Fruit fly (Drosophila melanogaster): ENCODE results near the gene CG14260.

Gene CG14260

dm6 chr3R:27292159-27292880 is 27.1 kb downstream of the CG14260 start, which contains the start of gene CG3348 (continued):
- TF ChIP-seq p53 (GFP tag; optimal IDR thresholded peaks at IDR 0.05) (no peak), sim (GFP tag; IDR thresholded peaks at IDR 0.05) (no peak), mam (GFP tag; optimal IDR thresholded peaks at IDR 0.05) (peak; percentile 79), CHES-1-like (GFP tag; optimal IDR thresholded peaks at IDR 0.05) (peak; percentile 63), zen (tag; optimal IDR thresholded peaks at IDR 0.05) (peak; percentile 74), CG8924 (tag; optimal IDR thresholded peaks at IDR 0.05) (peak; percentile 62), B-H1 (GFP tag; IDR thresholded peaks at IDR 0.05) (no peak), Dfd (GFP tag; optimal IDR thresholded peaks at IDR 0.05) (no peak), Sin3A (optimal IDR thresholded peaks at IDR 0.05) (no peak), kay (GFP tag; optimal IDR thresholded peaks at IDR 0.05) (no peak), Rfx (GFP tag; IDR thresholded peaks at IDR 0.05) (peak; percentile 87), Meics (GFP tag; optimal IDR thresholded peaks at IDR 0.05) (peak; percentile 86), Fer2 (tag; optimal IDR thresholded peaks at IDR 0.05) (peak; percentile 65), Gsc (GFP tag; IDR thresholded peaks at IDR 0.05) (no peak), tna (GFP tag; IDR thresholded peaks at IDR 0.05; ENCODE audit: partially characterized antibody) (no peak), Opbp (GFP tag; IDR thresholded peaks at IDR 0.05; ENCODE audit: partially characterized antibody) (no peak), CG7357 (GFP tag; IDR thresholded peaks at IDR 0.05) (0 out of 3 replicates have a peak, but pooled peaks have one; percentile 46), en (GFP tag; optimal IDR thresholded peaks at IDR 0.05) (no peak), CG11085 (GFP tag; IDR thresholded peaks at IDR 0.05) (peak; percentile 66), Hr78 (GFP tag; optimal IDR thresholded peaks at IDR 0.05) (peak in 1 of 2 experiments; percentile 12), CG12236 (GFP tag; optimal IDR thresholded peaks at IDR 0.05) (no peak), Ssrp (tag; optimal IDR thresholded peaks at IDR 0.05) (peak; percentile 47), NFAT (GFP tag; IDR thresholded peaks at IDR 0.05) (peak; percentile 69), lilli (GFP tag; optimal IDR thresholded peaks at IDR 0.05) (peak; percentile 78), stc (GFP tag; IDR thresholded peaks at IDR 0.05) (0 out of 2 replicates have a peak, but pooled peaks have one; percentile 30), org-1 (GFP tag; optimal IDR thresholded peaks at IDR 0.05) (peak; percentile 36), HmgZ (tag; optimal IDR thresholded peaks at IDR 0.05) (peak; percentile 75), Sox100B (GFP tag; optimal IDR thresholded peaks at IDR 0.05) (no peak), Doc3 (GFP tag; IDR thresholded peaks at IDR 0.05; ENCODE audit: partially characterized antibody) (no peak), fd96Cb (tag; optimal IDR thresholded peaks at IDR 0.05) (peak; percentile 41), CG13624 (GFP tag; optimal IDR thresholded peaks at IDR 0.05) (peak; percentile 82), slbo (GFP tag; IDR thresholded peaks at IDR 0.05) (peak; percentile 92), ap (GFP tag; IDR thresholded peaks at IDR 0.05) (no peak), CG12071 (GFP tag; optimal IDR thresholded peaks at IDR 0.05) (peak; percentile 62), cas (GFP tag; IDR thresholded peaks at IDR 0.05) (0 out of 2 replicates have a peak, but pooled peaks have one; percentile 49), ranshi (GFP tag; IDR thresholded peaks at IDR 0.05) (peak; percentile 79), dan (GFP tag; IDR thresholded peaks at IDR 0.05) (no peak), CG10959 (GFP tag; IDR thresholded peaks at IDR 0.05) (no peak), CG10267 (tag; optimal IDR thresholded peaks at IDR 0.05) (peak; percentile 53), ara (GFP tag; IDR thresholded peaks at IDR 0.05) (peak; percentile 45; the same call in 1 of the 2 replicates), wek (GFP tag; optimal IDR thresholded peaks at IDR 0.05) (no peak), croc (GFP tag; conservative IDR thresholded peaks at IDR 0.05) (peak; percentile 39; the same call in 2 of the 3 replicates), Max (GFP tag; optimal IDR thresholded peaks at IDR 0.05) (peak; percentile 40), CG16813 (GFP tag; IDR thresholded peaks at IDR 0.05; ENCODE audit: partially characterized antibody) (no peak), CG17612 (GFP tag; IDR thresholded peaks at IDR 0.05) (peak; percentile 63; the same call in 1 of the 2 replicates), CG18599 (GFP tag; optimal IDR thresholded peaks at IDR 0.05) (peak; percentile 95), seq (GFP tag; IDR thresholded peaks at IDR 0.05) (peak; percentile 68), CG11723 (GFP tag; optimal IDR thresholded peaks at IDR 0.05) (peak; percentile 35), tll (GFP tag; optimal IDR thresholded peaks at IDR 0.05) (no peak), sr (GFP tag; IDR thresholded peaks at IDR 0.05) (no peak)
